Fruit fly (Drosophila melanogaster) whole organism, prepupa: ENCODE measurements around the gene Fign.

Source experiments
- CG10669 ChIP-seq: fragments of 200-800 bp; sonication (Bioruptor generic); optimal IDR thresholded peaks from 3 replicates; lab custom pipeline; 2018; ENCODE audit warnings: missing biosample characterization, mild to moderate bottlenecking, missing genetic modification characterization, moderate library complexity
- CG11762 ChIP-seq: fragments of 200-800 bp; sonication (Bioruptor generic); optimal IDR thresholded peaks from 3 replicates; lab custom pipeline; 2016; ENCODE audit warnings: missing biosample characterization, missing genetic modification characterization; ENCODE audit not compliant: insufficient read depth
- CG7368 ChIP-seq: fragments of 200-800 bp; sonication (Bioruptor generic); optimal IDR thresholded peaks from 3 replicates; lab custom pipeline; 2016; ENCODE audit warnings: missing biosample characterization, missing genetic modification characterization
- Ets96B ChIP-seq: fragments of 200-800 bp; optimal IDR thresholded peaks from 2 replicates; lab custom pipeline; 2019; ENCODE audit warnings: missing biosample characterization, mild to moderate bottlenecking, missing genetic modification characterization, moderate library complexity
- OdsH ChIP-seq: fragments of 200-800 bp; sonication (Bioruptor generic); optimal IDR thresholded peaks from 3 replicates; lab custom pipeline; 2016; ENCODE audit warnings: missing biosample characterization, missing genetic modification characterization
- eg ChIP-seq: fragments of 200-800 bp; sonication (Bioruptor generic); IDR thresholded peaks from 3 replicates; pipeline ENCODE4 v1.3.6; 2022; ENCODE audit warnings: missing biosample characterization, missing genetic modification characterization
- svp ChIP-seq: fragments of 200-800 bp; sonication (Bioruptor generic); peaks from one replicate; lab custom pipeline; 2016; ENCODE audit warnings: missing biosample characterization, missing genetic modification characterization
- topi ChIP-seq: fragments of 200-800 bp; sonication (Bioruptor generic); optimal IDR thresholded peaks from 3 replicates; lab custom pipeline; 2016; ENCODE audit warnings: missing biosample characterization, missing genetic modification characterization

dm6 chr2L:3361821-3362220 is 42.1 kb upstream of the Fign start:
- TF ChIP-seq svp (GFP tag; lab: Kevin White, UChicago) (no peak), CG11762 (GFP tag; lab: Kevin White, UChicago) (no peak), eg (no peak), Ets96B (tag; lab: Kevin White, UChicago) (no peak), OdsH (GFP tag; lab: Kevin White, UChicago) (no peak), CG7368 (no peak), topi (no peak), CG10669 (GFP tag; lab: Kevin White, UChicago) (no peak)
